Worm (Caenorhabditis elegans) whole organism, early embryonic: ENCODE data around the gene F10E9.10.

Source experiments
- B0310.2 ChIP-seq: sonication (generic microtip); optimal IDR thresholded peaks from 2 replicates; lab custom pipeline; 2016; ENCODE audit warnings: mild to moderate bottlenecking, missing genetic modification characterization, missing compliant biosample characterization
- ama-1 ChIP-seq: fragments of 150-350 bp; optimal IDR thresholded peaks from 2 replicates; lab custom pipeline; 2014
- flt-1 ChIP-seq: fragments of 200-800 bp; sonication (Bioruptor generic); IDR thresholded peaks from 2 replicates; pipeline ENCODE4 v1.3.6; 2022; ENCODE audit warnings: missing genetic modification characterization, missing compliant biosample characterization
- hmbx-1 ChIP-seq: sonication (generic microtip); optimal IDR thresholded peaks from 2 replicates; lab custom pipeline; 2016; ENCODE audit warnings: mild to moderate bottlenecking, missing genetic modification characterization, missing compliant biosample characterization
- sea-1 ChIP-seq: fragments of 200-800 bp; sonication (Bioruptor generic); conservative IDR thresholded peaks from 2 replicates; pipeline ENCODE4 v1.3.6; 2022; ENCODE audit warnings: missing genetic modification characterization, missing compliant biosample characterization
- tbx-11 ChIP-seq: fragments of 200-800 bp; sonication (Bioruptor generic); IDR thresholded peaks from 2 replicates; pipeline ENCODE4 v1.3.6; 2022; ENCODE audit warnings: missing genetic modification characterization, missing compliant biosample characterization
- tbx-37 ChIP-seq: fragments of 200-800 bp; sonication (Bioruptor generic); conservative IDR thresholded peaks from 2 replicates; pipeline ENCODE4 v1.3.6; 2022; ENCODE audit warnings: missing genetic modification reagents, missing genetic modification characterization, missing compliant biosample characterization
- tra-4 ChIP-seq: sonication (generic microtip); optimal IDR thresholded peaks from 2 replicates; lab custom pipeline; 2017; ENCODE audit warnings: missing genetic modification characterization, missing compliant biosample characterization

ce11 chrIII:8334432-8334831, 14.3 kb upstream of the F10E9.10 start, which contains the start of gene ZC262.4:
- TF ChIP-seq tra-4 (tag; lab: Kevin White, UChicago) (no peak), tbx-11 (GFP tag; lab: Robert Waterston, UW) (no peak), ama-1 (lab: Kevin White, UChicago) (no peak), hmbx-1 (tag; lab: Kevin White, UChicago) (no peak), flt-1 (GFP tag; lab: Robert Waterston, UW) (no peak), tbx-37 (GFP tag; lab: Robert Waterston, UW) (no peak), sea-1 (GFP tag; lab: Robert Waterston, UW) (no peak), B0310.2 (tag; lab: Kevin White, UChicago) (no peak)
